Worm (Caenorhabditis elegans) whole organism, midembryonic: ENCODE data around the gene R07C12.3.
"Not testable (repeated sequence)": the region's sequence is repeated elsewhere in the genome, so short reads cannot be mapped to it uniquely, and the experiment has no call there.

ENCODE experiments used
- T22C8.4 ChIP-seq: fragments of 200-800 bp; sonication (Bioruptor generic); IDR thresholded peaks from 2 replicates; pipeline ENCODE4 v1.3.6; 2022; ENCODE audit warnings: missing genetic modification characterization, missing compliant biosample characterization
- cog-1 ChIP-seq: sonication (generic microtip); optimal IDR thresholded peaks from 2 replicates; lab custom pipeline; 2016; ENCODE audit warnings: missing genetic modification characterization, missing compliant biosample characterization
- flt-1 ChIP-seq: fragments of 200-800 bp; sonication (Bioruptor generic); IDR thresholded peaks from 2 replicates; pipeline ENCODE4 v1.3.6; 2022; ENCODE audit warnings: missing genetic modification characterization, missing compliant biosample characterization
- klf-2 ChIP-seq: fragments of 200-800 bp; sonication (Bioruptor generic); conservative IDR thresholded peaks from 2 replicates; pipeline ENCODE4 v1.3.6; 2022; ENCODE audit warnings: missing genetic modification reagents, missing genetic modification characterization, missing compliant biosample characterization
- med-1 ChIP-seq: sonication (generic microtip); optimal IDR thresholded peaks from 2 replicates; lab custom pipeline; 2017; ENCODE audit warnings: missing genetic modification characterization, mild to moderate bottlenecking, missing compliant biosample characterization, antibody characterized with exemption, missing genetic modification reagents; ENCODE audit not compliant: insufficient read depth
- ref-1 ChIP-seq: fragments of 200-800 bp; sonication (Bioruptor generic); conservative IDR thresholded peaks from 2 replicates; pipeline ENCODE4 v1.3.6; 2022; ENCODE audit warnings: missing genetic modification reagents, missing genetic modification characterization, missing compliant biosample characterization
- ztf-23 ChIP-seq: fragments of 200-800 bp; sonication (Bioruptor generic); IDR thresholded peaks from 2 replicates; pipeline ENCODE4 v1.3.6; 2022; ENCODE audit warnings: missing genetic modification reagents, missing genetic modification characterization, missing compliant biosample characterization

- TF ChIP-seq flt-1 (GFP tag; lab: Robert Waterston, UW); cog-1; klf-2 (GFP tag; lab: Robert Waterston, UW); med-1; T22C8.4 (GFP tag; lab: Robert Waterston, UW); ref-1 (GFP tag; lab: Robert Waterston, UW); ztf-23: not testable (repeated sequence)
Observed at ce11 chrIV:4125657-4126056, 19.2 kb upstream of the R07C12.3 start, which contains the start of gene F49F1.7.
